Worm (Caenorhabditis elegans) whole organism, young adult: Measurements from ENCODE around the gene srx-42.

Source experiments
- B0336.3 ChIP-seq: fragments of 200-800 bp; sonication (Bioruptor generic); IDR thresholded peaks from 2 replicates; pipeline ENCODE4 v1.3.6; 2022; ENCODE audit warnings: missing genetic modification characterization, missing compliant biosample characterization
- C06A6.2 ChIP-seq: fragments of 200-800 bp; sonication (Bioruptor generic); conservative IDR thresholded peaks from 2 replicates; pipeline ENCODE4 v1.3.6; 2022; ENCODE audit warnings: missing genetic modification characterization, missing compliant biosample characterization
- F22D6.2 ChIP-seq: sonication (generic microtip); optimal IDR thresholded peaks from 2 replicates; lab custom pipeline; 2016; ENCODE audit warnings: mild to moderate bottlenecking, missing genetic modification characterization, missing compliant biosample characterization
- F23B12.7 ChIP-seq: sonication (generic microtip); optimal IDR thresholded peaks from 2 replicates; lab custom pipeline; 2017; ENCODE audit warnings: missing genetic modification characterization, mild to moderate bottlenecking, missing compliant biosample characterization, antibody characterized with exemption, moderate library complexity; ENCODE audit not compliant: insufficient read depth
- F49E8.2 ChIP-seq: sonication (generic microtip); optimal IDR thresholded peaks from 3 replicates; lab custom pipeline; 2017; ENCODE audit warnings: missing genetic modification characterization, mild to moderate bottlenecking, missing compliant biosample characterization, antibody characterized with exemption, moderate library complexity; ENCODE audit not compliant: insufficient read depth
- K12H6.12 ChIP-seq: fragments of 200-800 bp; sonication (Bioruptor generic); optimal IDR thresholded peaks from 2 replicates; lab custom pipeline; 2018; ENCODE audit warnings: mild to moderate bottlenecking, missing genetic modification characterization, missing compliant biosample characterization
- T07F8.4 ChIP-seq: sonication (generic microtip); optimal IDR thresholded peaks from 2 replicates; lab custom pipeline; 2016; ENCODE audit warnings: mild to moderate bottlenecking, missing genetic modification characterization, moderate library complexity, missing compliant biosample characterization
- Y53G8AR.9 ChIP-seq: fragments of 200-800 bp; sonication (Bioruptor generic); conservative IDR thresholded peaks from 2 replicates; pipeline ENCODE4 v1.3.6; 2022; ENCODE audit warnings: missing genetic modification reagents, missing genetic modification characterization, missing compliant biosample characterization
- Y95B8A.8 ChIP-seq: fragments of 200-800 bp; sonication (Bioruptor generic); IDR thresholded peaks from 2 replicates; pipeline ENCODE4 v1.3.6; 2022; ENCODE audit warnings: missing genetic modification reagents, missing genetic modification characterization, missing compliant biosample characterization
- ZK185.1 ChIP-seq: sonication (generic microtip); optimal IDR thresholded peaks from 2 replicates; lab custom pipeline; 2016; ENCODE audit warnings: mild to moderate bottlenecking, missing genetic modification characterization, missing compliant biosample characterization; ENCODE audit not compliant: poor library complexity, severe bottlenecking
- akir-1 ChIP-seq: fragments of 200-800 bp; sonication (Bioruptor generic); optimal IDR thresholded peaks from 2 replicates; lab custom pipeline; 2018; ENCODE audit warnings: mild to moderate bottlenecking, missing genetic modification characterization, moderate library complexity, missing compliant biosample characterization
- ama-1 ChIP-seq, 3 experiments: fragments of 150-350 bp in 1 of 3; sonication (generic microtip) in 2 of 3; optimal IDR thresholded peaks; 2 replicates each; lab custom pipeline; 2014 to 2018; ENCODE audit warnings: missing biosample characterization in 2 of 3, missing genetic modification characterization in 2 of 3, missing genetic modification reagents in 2 of 3
- atf-7 ChIP-seq: sonication (generic microtip); optimal IDR thresholded peaks from 2 replicates; lab custom pipeline; 2017; ENCODE audit warnings: mild to moderate bottlenecking, missing genetic modification characterization, missing compliant biosample characterization
- athp-1 ChIP-seq: sonication (generic microtip); optimal IDR thresholded peaks from 2 replicates; lab custom pipeline; 2017; ENCODE audit warnings: mild to moderate bottlenecking, missing genetic modification characterization, missing compliant biosample characterization
- attf-3 ChIP-seq: fragments of 200-800 bp; sonication (Bioruptor generic); conservative IDR thresholded peaks from 2 replicates; pipeline ENCODE4 v1.3.6; 2022; ENCODE audit warnings: missing genetic modification reagents, missing genetic modification characterization, missing compliant biosample characterization
- bed-2 ChIP-seq: fragments of 200-800 bp; sonication (Bioruptor generic); IDR thresholded peaks from 2 replicates; pipeline ENCODE4 v1.3.6; 2022; ENCODE audit warnings: missing genetic modification reagents, missing genetic modification characterization, missing compliant biosample characterization
- ccch-3 ChIP-seq: fragments of 200-800 bp; sonication (Bioruptor generic); optimal IDR thresholded peaks from 2 replicates; lab custom pipeline; 2018; ENCODE audit warnings: mild to moderate bottlenecking, missing genetic modification characterization, missing compliant biosample characterization
- cebp-1 ChIP-seq, 2 experiments: fragments of 200-800 bp in 1 of 2; sonication (Bioruptor generic) in 1 of 2; sonication (generic microtip) in 1 of 2; IDR thresholded peaks in 1 of 2; optimal IDR thresholded peaks in 1 of 2; 2 replicates each; pipeline versions ENCODE4 v1.3.6 to Lab custom; 2017 to 2022; ENCODE audit warnings: missing compliant biosample characterization in 2 of 2, missing genetic modification characterization in 2 of 2, mild to moderate bottlenecking in 1 of 2, missing genetic modification reagents in 1 of 2, moderate library complexity in 1 of 2
- ceh-100 ChIP-seq: fragments of 200-800 bp; sonication (Bioruptor generic); IDR thresholded peaks from 2 replicates; pipeline ENCODE4 v1.3.6; 2022; ENCODE audit warnings: missing genetic modification reagents, missing genetic modification characterization, missing compliant biosample characterization
- ceh-91 ChIP-seq: fragments of 200-800 bp; sonication (Bioruptor generic); IDR thresholded peaks from 2 replicates; pipeline ENCODE4 v1.3.6; 2022; ENCODE audit warnings: missing genetic modification reagents, missing genetic modification characterization, missing compliant biosample characterization
- dox-1 ChIP-seq: fragments of 200-800 bp; sonication (Bioruptor generic); IDR thresholded peaks from 2 replicates; pipeline ENCODE4 v1.3.6; 2022; ENCODE audit warnings: missing genetic modification reagents, missing genetic modification characterization, missing compliant biosample characterization
- dpl-1 ChIP-seq: fragments of 150-350 bp; optimal IDR thresholded peaks from 2 replicates; lab custom pipeline; 2014; ENCODE audit warnings: missing biosample characterization, missing genetic modification reagents, missing genetic modification characterization
- egl-44 ChIP-seq: fragments of 200-800 bp; sonication (Bioruptor generic); IDR thresholded peaks from 2 replicates; pipeline ENCODE4 v1.3.6; 2022; ENCODE audit warnings: missing genetic modification reagents, missing genetic modification characterization, missing compliant biosample characterization
- gei-17 ChIP-seq: fragments of 200-800 bp; sonication (Bioruptor generic); optimal IDR thresholded peaks from 2 replicates; lab custom pipeline; 2018; ENCODE audit warnings: mild to moderate bottlenecking, missing genetic modification characterization, missing compliant biosample characterization
- hmg-1.2 ChIP-seq: fragments of 200-800 bp; sonication (Bioruptor generic); IDR thresholded peaks from 2 replicates; pipeline ENCODE4 v1.3.6; 2022; ENCODE audit warnings: missing genetic modification reagents, missing genetic modification characterization, missing compliant biosample characterization
- hmg-20 ChIP-seq: fragments of 200-800 bp; sonication (Bioruptor generic); IDR thresholded peaks from 2 replicates; pipeline ENCODE4 v1.3.6; 2022; ENCODE audit warnings: missing genetic modification reagents, missing genetic modification characterization, missing compliant biosample characterization
- hrde-1 ChIP-seq: sonication (generic microtip); optimal IDR thresholded peaks from 2 replicates; lab custom pipeline; 2016; ENCODE audit warnings: missing genetic modification characterization, mild to moderate bottlenecking, missing compliant biosample characterization, moderate library complexity, missing genotype, missing genetic modification reagents, borderline replicate concordance
- hsf-1 ChIP-seq: fragments of 200-800 bp; sonication (Bioruptor generic); IDR thresholded peaks from 2 replicates; pipeline ENCODE4 v1.3.6; 2022; ENCODE audit warnings: missing genetic modification reagents, missing genetic modification characterization, missing compliant biosample characterization
- let-526 ChIP-seq: fragments of 200-800 bp; sonication (Bioruptor generic); IDR thresholded peaks from 2 replicates; pipeline ENCODE4 v1.3.6; 2022; ENCODE audit warnings: missing genetic modification reagents, missing genetic modification characterization, missing compliant biosample characterization
- lin-26 ChIP-seq: fragments of 200-800 bp; sonication (Bioruptor generic); IDR thresholded peaks from 2 replicates; pipeline ENCODE4 v1.3.6; 2022; ENCODE audit warnings: missing genetic modification reagents, missing genetic modification characterization, missing compliant biosample characterization
- lin-54 ChIP-seq: fragments of 200-800 bp; sonication (Bioruptor generic); optimal IDR thresholded peaks from 2 replicates; lab custom pipeline; 2018; ENCODE audit warnings: mild to moderate bottlenecking, missing genetic modification characterization, missing compliant biosample characterization
- lsl-1 ChIP-seq: fragments of 200-800 bp; sonication (Bioruptor generic); optimal IDR thresholded peaks from 2 replicates; lab custom pipeline; 2018; ENCODE audit warnings: mild to moderate bottlenecking, missing genetic modification characterization, moderate library complexity, missing compliant biosample characterization
- madf-6 ChIP-seq: fragments of 200-800 bp; sonication (Bioruptor generic); IDR thresholded peaks from 2 replicates; pipeline ENCODE4 v1.3.6; 2022; ENCODE audit warnings: missing genetic modification reagents, missing genetic modification characterization, missing compliant biosample characterization
- madf-8 ChIP-seq: fragments of 200-800 bp; sonication (Bioruptor generic); conservative IDR thresholded peaks from 2 replicates; pipeline ENCODE4 v1.3.6; 2022; ENCODE audit warnings: missing genetic modification reagents, missing genetic modification characterization, missing compliant biosample characterization
- mcd-1 ChIP-seq: fragments of 200-800 bp; sonication (Bioruptor generic); IDR thresholded peaks from 2 replicates; pipeline ENCODE4 v1.3.6; 2022; ENCODE audit warnings: missing genetic modification reagents, missing genetic modification characterization, missing compliant biosample characterization
- nhr-120 ChIP-seq: fragments of 200-800 bp; sonication (Bioruptor generic); IDR thresholded peaks from 2 replicates; pipeline ENCODE4 v1.3.6; 2022; ENCODE audit warnings: missing genetic modification characterization, missing compliant biosample characterization
- nhr-80 ChIP-seq: sonication (generic microtip); optimal IDR thresholded peaks from 2 replicates; lab custom pipeline; 2016; ENCODE audit warnings: missing genetic modification characterization, missing compliant biosample characterization
- pbrm-1 ChIP-seq: fragments of 200-800 bp; sonication (Bioruptor generic); IDR thresholded peaks from 2 replicates; pipeline ENCODE4 v1.3.6; 2022; ENCODE audit warnings: missing genetic modification reagents, missing genetic modification characterization, missing compliant biosample characterization
- rcor-1 ChIP-seq: fragments of 200-800 bp; sonication (Bioruptor generic); IDR thresholded peaks from 2 replicates; pipeline ENCODE4 v1.3.6; 2022; ENCODE audit warnings: missing genetic modification reagents, missing genetic modification characterization, missing compliant biosample characterization
- snpc-1.1 ChIP-seq: sonication (generic microtip); optimal IDR thresholded peaks from 2 replicates; lab custom pipeline; 2017; ENCODE audit warnings: missing genetic modification characterization, mild to moderate bottlenecking, missing compliant biosample characterization, antibody characterized with exemption, moderate library complexity, missing genotype, missing genetic modification reagents; ENCODE audit not compliant: insufficient read depth
- snpc-3.4 ChIP-seq: sonication (generic microtip); optimal IDR thresholded peaks from 2 replicates; lab custom pipeline; 2017; ENCODE audit warnings: missing genetic modification characterization, mild to moderate bottlenecking, missing compliant biosample characterization, antibody characterized with exemption, moderate library complexity, missing genotype, missing genetic modification reagents
- snpc-4 ChIP-seq, 5 experiments: fragments of 150-350 bp in 1 of 5; sonication (generic microtip) in 4 of 5; optimal IDR thresholded peaks; 2 replicates each; lab custom pipeline; 2014 to 2018; ENCODE audit warnings: missing genetic modification characterization in 5 of 5, missing biosample characterization in 3 of 5, antibody characterized with exemption in 2 of 5, mild to moderate bottlenecking in 2 of 5, missing compliant biosample characterization in 2 of 5, missing genotype in 2 of 5, moderate library complexity in 2 of 5, missing genetic modification reagents in 1 of 5
- ztf-28 ChIP-seq: fragments of 200-800 bp; sonication (Bioruptor generic); IDR thresholded peaks from 2 replicates; pipeline ENCODE4 v1.3.6; 2022; ENCODE audit warnings: missing genetic modification reagents, missing genetic modification characterization, missing compliant biosample characterization

srx-42 gene

ce11 chrV:13960916-13961315 lies 40.1 kb downstream of the srx-42 start, which contains the start of gene srh-24:
srh-24 (minus strand) TSS chrV:13961016.
- no peak for TF ChIP-seq T07F8.4 (tag; lab: Kevin White, UChicago)
- 0 out of 2 replicates have a peak, but pooled peaks have one; percentile 14 for TF ChIP-seq egl-44 (GFP tag; lab: Robert Waterston, UW)

ce11 chrV:13961927-13962419 lies 41.1 kb downstream of the srx-42 start, which contains the start of the genes algn-13 and R10D12.13:
algn-13 (minus strand) TSS chrV:13961977.
R10D12.13 (plus strand) TSS chrV:13962417.
- TF ChIP-seq lsl-1 (GFP tag; lab: Kevin White, UChicago), result peak; percentile 52
- peak; percentile 92 for TF ChIP-seq snpc-3.4
- TF ChIP-seq madf-6, result peak; percentile 93
- TF ChIP-seq mcd-1 (GFP tag; lab: Robert Waterston, UW), result peak; percentile 75
- TF ChIP-seq dox-1 (GFP tag; lab: Robert Waterston, UW), result peak; percentile 77
- TF ChIP-seq nhr-120, result no peak
- peak; percentile 69 for TF ChIP-seq lin-54 (GFP tag; lab: Kevin White, UChicago)
- no peak for TF ChIP-seq cebp-1 (GFP tag; IDR thresholded peaks at IDR 0.05; lab: Robert Waterston, UW)
- TF ChIP-seq cebp-1 (tag; optimal IDR thresholded peaks at IDR 0.05; lab: Kevin White, UChicago), result peak; percentile 65
- TF ChIP-seq nhr-80 (tag; lab: Kevin White, UChicago), result peak; percentile 8
- no peak for TF ChIP-seq let-526
- no peak for TF ChIP-seq ama-1 (optimal IDR thresholded peaks at IDR 0.05; lab: Kevin White, UChicago)
- peak in 1 of 2 experiments; percentile 28 for TF ChIP-seq ama-1 (GFP tag; optimal IDR thresholded peaks at IDR 0.05; lab: Kevin White, UChicago)
- 0 out of 2 replicates have a peak, but pooled peaks have one; percentile 21 for TF ChIP-seq attf-3
- TF ChIP-seq F22D6.2 (tag; lab: Kevin White, UChicago), result no peak
- peak; percentile 57; the same call in 1 of the 2 replicates for TF ChIP-seq rcor-1 (GFP tag; lab: Robert Waterston, UW)
- no peak for TF ChIP-seq akir-1 (GFP tag; lab: Kevin White, UChicago)
- TF ChIP-seq atf-7, result no peak
- TF ChIP-seq ceh-100 (GFP tag; lab: Robert Waterston, UW), result peak; percentile 76
- TF ChIP-seq athp-1 (tag; lab: Kevin White, UChicago), result no peak
- TF ChIP-seq ceh-91 (GFP tag; lab: Robert Waterston, UW), result peak; percentile 67
- no peak for TF ChIP-seq K12H6.12 (tag; lab: Kevin White, UChicago)
- TF ChIP-seq lin-26, result no peak
- peak; percentile 78 for TF ChIP-seq pbrm-1 (GFP tag; lab: Robert Waterston, UW)
- TF ChIP-seq snpc-1.1 (tag; lab: Kevin White, UChicago), result peak; percentile 82
- peak; percentile 9 for TF ChIP-seq hrde-1 (tag; lab: Kevin White, UChicago)
- TF ChIP-seq hmg-1.2 (GFP tag; lab: Robert Waterston, UW), result peak; percentile 52
- TF ChIP-seq madf-8 (GFP tag; lab: Robert Waterston, UW), result peak; percentile 76
- TF ChIP-seq snpc-4 (GFP tag; optimal IDR thresholded peaks at IDR 0.05; lab: Kevin White, UChicago), result peak; percentile 65
- TF ChIP-seq snpc-4 (tag; optimal IDR thresholded peaks at IDR 0.05; lab: Kevin White, UChicago), result peak in 3 of 4 experiments; percentile 54 to 84 (median 57)
- TF ChIP-seq F49E8.2, result peak; percentile 57
- TF ChIP-seq B0336.3 (GFP tag; lab: Robert Waterston, UW), result peak; percentile 68
- TF ChIP-seq ZK185.1 (tag; lab: Kevin White, UChicago), result peak; percentile 79
- TF ChIP-seq ztf-28, result 0 out of 2 replicates have a peak, but pooled peaks have one; percentile 34
- peak; percentile 26; the same call in 1 of the 2 replicates for TF ChIP-seq Y95B8A.8 (GFP tag; lab: Robert Waterston, UW)
- peak; percentile 49; the same call in 1 of the 2 replicates for TF ChIP-seq hsf-1
- TF ChIP-seq Y53G8AR.9 (GFP tag; lab: Robert Waterston, UW), result no peak
- TF ChIP-seq C06A6.2 (GFP tag; lab: Robert Waterston, UW), result peak; percentile 49; the same call in 1 of the 2 replicates
- 0 out of 2 replicates have a peak, but pooled peaks have one; percentile 7 for TF ChIP-seq hmg-20 (GFP tag; lab: Robert Waterston, UW)
- no peak for TF ChIP-seq bed-2
- peak; percentile 51 for TF ChIP-seq dpl-1
- peak; percentile 31 for TF ChIP-seq F23B12.7 (tag; lab: Kevin White, UChicago)
- no peak for TF ChIP-seq gei-17 (GFP tag; lab: Kevin White, UChicago)
- TF ChIP-seq ccch-3 (GFP tag; lab: Kevin White, UChicago), result no peak
